Fruit fly (Drosophila melanogaster): ENCODE data around the gene indra.

indra gene

dm6 chr3L:1307005-1307632 lies 35.1 kb downstream of the indra start, which contains the start of the genes Ctr9 and Nt5a:
Ctr9 (plus strand) TSS chr3L:1307224.
Nt5a (minus strand) TSS chr3L:1307418.
- no peak for TF ChIP-seq CG6276 (GFP tag; optimal IDR thresholded peaks at IDR 0.05)
- 0 out of 3 replicates have a peak, but pooled peaks have one; percentile 32 for TF ChIP-seq CG6163 (GFP tag; IDR thresholded peaks at IDR 0.05)
- no peak for TF ChIP-seq OdsH (GFP tag; optimal IDR thresholded peaks at IDR 0.05)
- no peak for TF ChIP-seq topi (GFP tag; optimal IDR thresholded peaks at IDR 0.05)
- no peak for TF ChIP-seq cyc (GFP tag; optimal IDR thresholded peaks at IDR 0.05)
- TF ChIP-seq CG16779 (tag; optimal IDR thresholded peaks at IDR 0.05) = no peak
- peak; percentile 100 for TF ChIP-seq vri (GFP tag; optimal IDR thresholded peaks at IDR 0.05)
- TF ChIP-seq eg (GFP tag; IDR thresholded peaks at IDR 0.05) = no peak
- peak; percentile 50 for TF ChIP-seq CG31627 (GFP tag; optimal IDR thresholded peaks at IDR 0.05)
- TF ChIP-seq Met (GFP tag; optimal IDR thresholded peaks at IDR 0.05) = no peak
- TF ChIP-seq Sox15 (GFP tag; optimal IDR thresholded peaks at IDR 0.05) = no peak
- peak; percentile 50 for TF ChIP-seq CG3032 (tag; optimal IDR thresholded peaks at IDR 0.05)
- TF ChIP-seq CG11294 (GFP tag; IDR thresholded peaks at IDR 0.05) = no peak
- TF ChIP-seq CG9139 (GFP tag; optimal IDR thresholded peaks at IDR 0.05) = no peak
- peak; percentile 68 for TF ChIP-seq Blimp-1 (GFP tag; optimal IDR thresholded peaks at IDR 0.05)
- TF ChIP-seq dac (GFP tag; optimal IDR thresholded peaks at IDR 0.05) = no peak
- no peak for TF ChIP-seq CG6808 (GFP tag; optimal IDR thresholded peaks at IDR 0.05)
- peak; percentile 42 for TF ChIP-seq svp (GFP tag)
- no peak for TF ChIP-seq pdm3 (GFP tag; optimal IDR thresholded peaks at IDR 0.05)
- TF ChIP-seq esn (GFP tag; optimal IDR thresholded peaks at IDR 0.05) = peak; percentile 56
- no peak for TF ChIP-seq CG6854 (GFP tag; optimal IDR thresholded peaks at IDR 0.05)
- TF ChIP-seq spab (GFP tag; optimal IDR thresholded peaks at IDR 0.05) = no peak

DNA sequence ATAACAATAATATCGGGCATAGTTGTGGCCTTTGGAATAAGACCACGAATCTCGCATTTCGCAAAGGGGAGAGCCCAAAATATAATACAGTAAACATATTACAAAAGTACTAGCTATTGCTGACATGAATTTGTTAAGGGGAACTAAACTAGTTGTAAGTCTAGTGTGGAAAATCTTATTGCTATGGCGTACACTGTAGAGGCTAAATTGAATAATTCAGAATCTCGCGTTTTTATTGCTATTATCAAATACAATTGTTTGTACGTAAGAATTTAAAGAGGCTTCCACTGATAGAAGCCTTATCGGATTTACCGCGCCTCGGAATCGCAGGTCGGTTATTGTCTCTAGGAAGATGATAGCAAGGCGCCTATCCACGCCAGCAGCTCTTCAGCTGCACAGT lies 36.9 kb downstream of the indra start:
- peak; percentile 91 for TF ChIP-seq vri (GFP tag; optimal IDR thresholded peaks at IDR 0.05)
- TF ChIP-seq spab (GFP tag; optimal IDR thresholded peaks at IDR 0.05) = no peak
- TF ChIP-seq CG16779 (tag; optimal IDR thresholded peaks at IDR 0.05) = no peak
- TF ChIP-seq svp (GFP tag) = peak; percentile 90

- TF ChIP-seq Met (GFP tag; optimal IDR thresholded peaks at IDR 0.05) (no peak), CG3032 (tag; optimal IDR thresholded peaks at IDR 0.05) (no peak), salr (GFP tag; optimal IDR thresholded peaks at IDR 0.05) (no peak), Smox (GFP tag; optimal IDR thresholded peaks at IDR 0.05) (no peak), Hr4 (GFP tag; optimal IDR thresholded peaks at IDR 0.05) (no peak), Ets21C (GFP tag; optimal IDR thresholded peaks at IDR 0.05) (no peak)
Measured at dm6 chr3L:1302950-1303352, 39.3 kb downstream of the indra start.

DNA sequence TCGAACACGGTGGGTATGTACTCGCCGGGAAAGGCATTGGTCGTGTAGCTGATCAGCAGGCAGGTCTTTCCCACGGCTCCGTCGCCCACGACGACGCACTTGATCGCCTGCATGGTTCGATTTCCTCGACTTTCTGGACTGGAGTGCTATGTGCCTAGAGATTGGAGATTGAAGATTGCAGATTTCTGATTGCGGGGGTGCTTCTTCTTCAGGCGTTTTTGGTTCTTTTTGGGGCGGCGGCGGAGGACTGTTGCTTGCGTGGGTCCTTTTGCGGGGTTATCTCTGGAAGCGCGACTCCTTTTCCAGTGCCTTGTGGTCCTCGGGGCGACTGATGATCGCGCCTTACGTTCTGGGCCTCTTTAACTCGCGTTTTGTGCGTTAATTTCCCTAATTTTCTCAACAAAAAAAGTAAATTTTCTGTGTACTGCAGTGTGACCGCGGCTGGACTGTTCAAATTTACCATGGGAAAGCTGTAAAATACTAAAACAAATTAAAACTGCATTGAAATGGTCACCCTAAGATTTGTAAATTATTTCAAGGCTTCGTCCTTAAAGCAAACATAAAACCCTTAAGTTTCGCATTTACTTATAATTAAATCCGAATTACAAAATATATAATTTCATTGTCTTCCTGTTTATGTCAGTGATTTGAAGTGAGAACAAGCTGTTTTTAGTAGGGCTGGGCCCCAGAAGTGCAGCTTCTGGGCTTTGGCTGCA lies 39.8 kb downstream of the indra start, which contains the start of the genes Rac1 and Acat2:
Rac1 (minus strand) TSS at position 450 of the 716 bp plus-strand sequence.
Acat2 (plus strand) TSS at position 711 of the 716 bp plus-strand sequence.
- TF ChIP-seq OdsH (GFP tag; optimal IDR thresholded peaks at IDR 0.05) = no peak
- TF ChIP-seq fd85E (GFP tag; optimal IDR thresholded peaks at IDR 0.05) = no peak
- no peak for TF ChIP-seq CG32006 (GFP tag; optimal IDR thresholded peaks at IDR 0.05)
- TF ChIP-seq fkh (GFP tag; optimal IDR thresholded peaks at IDR 0.05) = peak; percentile 56
- peak; percentile 1 for TF ChIP-seq CG31627 (GFP tag; optimal IDR thresholded peaks at IDR 0.05)
- no peak for TF ChIP-seq spab (GFP tag; optimal IDR thresholded peaks at IDR 0.05)
- TF ChIP-seq vri (GFP tag; optimal IDR thresholded peaks at IDR 0.05) = no peak
- no peak for TF ChIP-seq Sox15 (GFP tag; optimal IDR thresholded peaks at IDR 0.05)
- TF ChIP-seq lz (GFP tag; optimal IDR thresholded peaks at IDR 0.05) = no peak
- TF ChIP-seq Sox14 (GFP tag; optimal IDR thresholded peaks at IDR 0.05) = peak; percentile 48
- TF ChIP-seq net (GFP tag; optimal IDR thresholded peaks at IDR 0.05) = no peak

All from whole organism, prepupa.